Fruit fly (Drosophila melanogaster) S2 (cell line): ENCODE data around the gene grp.

ENCODE experiments used
- CG8478 ChIP-seq: fragments of >200 bp; optimal IDR thresholded peaks from 2 replicates; lab custom pipeline; 2018
- CTCF ChIP-seq, 2 experiments: fragments of >200 bp; optimal IDR thresholded peaks; 2 replicates each; lab custom pipeline; 2018

The grp gene

dm6 chr2L:16679073-16679472 is 781 bp upstream of the grp start:
- TF ChIP-seq CTCF (optimal IDR thresholded peaks at IDR 0.05; lab: Kevin White, UChicago) = no peak
- no peak for TF ChIP-seq CG8478 (lab: Kevin White, UChicago)

dm6 chr2L:16682203-16682602 is 2.3 kb downstream of the grp start, which contains the start of gene CG33552:
Gene CG33552, plus strand, starts transcription at chr2L:16682503.
- TF ChIP-seq CG8478 (lab: Kevin White, UChicago) = no peak

- TF ChIP-seq CTCF (optimal IDR thresholded peaks at IDR 0.05; lab: Kevin White, UChicago) = no peak
- no peak for TF ChIP-seq CG8478 (lab: Kevin White, UChicago)
These were observed 4.4 kb downstream of the grp start, which contains the start of gene CG31807 for dm6 chr2L:16683958-16684877. Gene CG31807, minus strand, starts transcription at chr2L:16684008.

dm6 chr2L:16684908-16685611 is 5.2 kb downstream of the grp start:
- no peak for TF ChIP-seq CG8478 (lab: Kevin White, UChicago)

- TF ChIP-seq CTCF (optimal IDR thresholded peaks at IDR 0.05; lab: Kevin White, UChicago) = peak in 1 of 2 experiments; percentile 18
- TF ChIP-seq CG8478 (lab: Kevin White, UChicago) = no peak
These were observed 5.7 kb downstream of the grp start for dm6 chr2L:16685612-16685912.

dm6 chr2L:16686412-16687043 is 6.7 kb downstream of the grp start:
- TF ChIP-seq CTCF (optimal IDR thresholded peaks at IDR 0.05; lab: Kevin White, UChicago) (no peak), CG8478 (lab: Kevin White, UChicago) (no peak)

dm6 chr2L:16687863-16688262 is 8.0 kb downstream of the grp start:
- no peak for TF ChIP-seq CG8478 (lab: Kevin White, UChicago)
- TF ChIP-seq CTCF (optimal IDR thresholded peaks at IDR 0.05; lab: Kevin White, UChicago) = no peak

dm6 chr2L:16689800-16690618 is 10.2 kb downstream of the grp start:
- no peak for TF ChIP-seq CG8478 (lab: Kevin White, UChicago)
- TF ChIP-seq CTCF (optimal IDR thresholded peaks at IDR 0.05; lab: Kevin White, UChicago) = no peak

- TF ChIP-seq CG8478 (lab: Kevin White, UChicago) = no peak
- no peak for TF ChIP-seq CTCF (optimal IDR thresholded peaks at IDR 0.05; lab: Kevin White, UChicago)
These were observed 10.7 kb downstream of the grp start for dm6 chr2L:16690619-16690908.

- TF ChIP-seq CG8478 (lab: Kevin White, UChicago) (no peak), CTCF (optimal IDR thresholded peaks at IDR 0.05; lab: Kevin White, UChicago) (no peak)
These were observed 23.2 kb downstream of the grp start for dm6 chr2L:16703008-16703510.

- TF ChIP-seq CG8478 (lab: Kevin White, UChicago) (no peak), CTCF (optimal IDR thresholded peaks at IDR 0.05; lab: Kevin White, UChicago) (no peak)
These were observed 23.9 kb downstream of the grp start for dm6 chr2L:16703753-16704152.

dm6 chr2L:16706882-16707775 is 27.3 kb downstream of the grp start:
- no peak for TF ChIP-seq CG8478 (lab: Kevin White, UChicago)
- no peak for TF ChIP-seq CTCF (optimal IDR thresholded peaks at IDR 0.05; lab: Kevin White, UChicago)

- TF ChIP-seq CG8478 (lab: Kevin White, UChicago) (no peak), CTCF (optimal IDR thresholded peaks at IDR 0.05; lab: Kevin White, UChicago) (no peak)
These were observed 29.8 kb downstream of the grp start for dm6 chr2L:16709693-16710092.
